Worm (Caenorhabditis elegans): ENCODE measurements around the gene hmit-1.1.

The hmit-1.1 gene

DNA sequence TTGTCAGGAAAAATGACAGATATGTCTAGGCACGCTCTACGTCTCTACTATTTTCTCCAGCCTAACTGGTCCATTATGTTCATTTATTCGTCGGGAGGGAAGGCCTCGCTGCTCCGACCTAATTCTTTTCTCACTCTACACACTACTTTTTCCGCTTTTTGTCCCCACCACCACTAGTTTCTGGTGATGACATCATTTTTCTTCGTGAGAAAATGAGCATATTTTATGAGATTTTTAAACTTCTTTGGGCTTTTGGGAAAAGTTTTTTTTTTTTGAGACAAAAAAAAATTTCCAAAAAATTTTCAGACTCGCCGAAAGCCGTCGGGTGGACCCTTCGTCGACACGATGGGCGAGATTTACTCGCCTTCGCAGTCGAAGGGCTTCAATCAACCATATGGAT lies 24.6 kb upstream of the hmit-1.1 start, which contains the start of gene slo-1:
slo-1 (plus strand) TSS at position 301 of the 400 bp plus-strand sequence.
- TF ChIP-seq zfp-2 (tag; optimal IDR thresholded peaks at IDR 0.05) (no peak), aha-1 (tag) (peak; percentile 37), mxl-3 (GFP tag; optimal IDR thresholded peaks at IDR 0.05) (no peak), daf-12 (tag; optimal IDR thresholded peaks at IDR 0.05) (no peak), Y75B8A.6 (GFP tag; IDR thresholded peaks at IDR 0.05) (no peak), unc-62 (GFP tag; optimal IDR thresholded peaks at IDR 0.05 in 1 of 2) (no peak), unc-62 (tag; optimal IDR thresholded peaks at IDR 0.05) (no peak), zag-1 (tag; optimal IDR thresholded peaks at IDR 0.05) (no peak)

DNA sequence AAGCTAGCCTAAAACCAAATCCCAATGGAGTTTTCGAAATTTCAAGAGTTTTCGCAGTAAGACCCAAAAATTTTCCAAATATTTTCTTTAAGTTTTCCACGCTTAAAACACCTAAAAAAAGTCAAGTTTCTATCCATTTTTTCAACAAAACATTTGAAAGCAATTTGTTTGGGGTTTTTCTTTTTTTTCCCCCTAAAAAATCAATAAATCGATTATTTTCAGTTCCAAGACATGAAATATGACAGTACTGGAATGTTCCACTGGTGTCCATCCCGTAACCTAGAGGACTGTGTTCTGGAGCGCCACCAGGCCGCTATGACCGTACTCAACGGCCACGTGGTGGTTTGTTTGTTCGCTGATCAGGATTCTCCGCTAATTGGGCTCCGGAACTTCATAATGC lies 12.0 kb upstream of the hmit-1.1 start:
- TF ChIP-seq F26F4.8 (GFP tag; conservative IDR thresholded peaks at IDR 0.05) (no peak), ceh-28 (tag; optimal IDR thresholded peaks at IDR 0.05) (peak; percentile 78)

DNA sequence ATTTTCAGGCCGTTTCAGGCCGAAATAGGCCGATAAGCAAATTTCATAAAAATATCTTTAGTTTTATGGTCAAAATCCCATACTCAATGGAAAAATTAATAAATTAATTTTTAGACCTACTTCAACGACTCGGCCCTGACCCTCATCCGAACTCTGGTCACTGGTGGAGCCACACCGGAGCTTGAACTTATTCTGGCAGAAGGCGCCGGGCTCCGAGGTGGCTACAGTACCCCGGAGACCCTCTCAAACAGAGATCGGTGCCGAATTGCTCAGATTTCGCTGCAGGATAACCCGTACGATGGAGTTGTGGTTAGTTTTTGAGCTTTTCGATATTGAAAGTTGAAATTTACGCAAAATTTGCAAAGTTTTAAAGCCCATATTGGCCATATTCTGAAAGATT lies 9.8 kb upstream of the hmit-1.1 start:
- TF ChIP-seq aha-1 (tag) (peak; percentile 71), set-16 (GFP tag; IDR thresholded peaks at IDR 0.05) (peak; percentile 56; the same call in 1 of the 2 replicates), tra-1 (GFP tag; IDR thresholded peaks at IDR 0.05) (no peak)

DNA sequence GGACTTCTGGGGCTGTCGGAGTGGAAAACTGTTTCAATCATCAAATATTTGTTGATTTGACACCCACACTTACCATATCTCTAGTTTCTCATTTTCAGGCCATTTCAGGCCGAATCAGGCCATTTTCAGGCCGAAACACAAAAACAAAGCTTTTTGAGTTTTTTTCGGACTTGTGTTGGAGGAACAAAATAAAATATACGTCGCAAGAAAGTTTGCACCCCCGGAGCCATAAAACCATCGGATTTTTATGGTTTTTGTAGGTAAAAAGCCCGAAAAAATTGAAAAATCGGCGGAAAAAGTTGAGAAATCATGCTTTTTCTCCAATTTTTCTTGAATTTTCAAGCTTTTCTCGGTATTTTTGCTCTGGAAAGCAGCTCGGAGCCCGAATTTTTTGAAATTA lies 8.0 kb upstream of the hmit-1.1 start, which contains the start of gene Y51A2D.1:
Y51A2D.1 (plus strand) TSS at position 301 of the 400 bp plus-strand sequence.
- TF ChIP-seq zfp-3 (GFP tag; conservative IDR thresholded peaks at IDR 0.05), result no peak
- no peak for TF ChIP-seq nhr-25 (tag; optimal IDR thresholded peaks at IDR 0.05; ENCODE audit: borderline replicate concordance, insufficient read depth)
- no peak for TF ChIP-seq pqm-1 (tag; optimal IDR thresholded peaks at IDR 0.05)
- no peak for TF ChIP-seq ceh-20 (GFP tag; IDR thresholded peaks at IDR 0.05)
- no peak for TF ChIP-seq nhr-102 (tag; optimal IDR thresholded peaks at IDR 0.05)
- TF ChIP-seq ceh-62 (tag; optimal IDR thresholded peaks at IDR 0.05), result no peak
- TF ChIP-seq unc-39 (tag; optimal IDR thresholded peaks at IDR 0.05), result no peak
- no peak for TF ChIP-seq dpl-1 (GFP tag; optimal IDR thresholded peaks at IDR 0.05)
- TF ChIP-seq ceh-32 (tag; optimal IDR thresholded peaks at IDR 0.05; ENCODE audit: poor library complexity), result no peak
- no peak for TF ChIP-seq madf-9 (GFP tag; conservative IDR thresholded peaks at IDR 0.05)
- TF ChIP-seq F37D6.2 (tag; optimal IDR thresholded peaks at IDR 0.05), result no peak
- no peak for TF ChIP-seq unc-130 (GFP tag; optimal IDR thresholded peaks at IDR 0.05)
- TF ChIP-seq aly-2 (tag; optimal IDR thresholded peaks at IDR 0.05), result no peak
- TF ChIP-seq nhr-41 (GFP tag; IDR thresholded peaks at IDR 0.05), result no peak
- TF ChIP-seq nhr-111 (GFP tag; optimal IDR thresholded peaks at IDR 0.05), result no peak

DNA sequence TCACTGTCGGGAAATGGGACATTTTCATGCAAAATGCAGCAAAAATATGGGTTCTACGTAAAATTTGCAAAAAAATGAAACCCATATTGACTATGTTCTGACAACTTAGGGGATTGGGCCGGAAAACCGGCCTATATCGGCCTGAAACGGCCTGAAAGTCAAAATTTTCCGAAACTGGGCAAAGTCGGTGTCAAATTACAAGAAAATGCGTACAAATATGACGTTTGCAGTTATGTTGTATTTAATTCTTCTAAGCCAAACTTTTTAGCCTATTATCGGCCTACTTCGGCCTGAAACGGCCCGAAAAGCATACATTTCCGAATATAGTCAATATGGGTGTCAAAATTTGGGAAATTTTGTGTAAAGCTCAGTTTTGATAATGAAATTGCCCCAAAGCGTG lies 4.7 kb upstream of the hmit-1.1 start:
- TF ChIP-seq Y75B8A.6 (GFP tag; IDR thresholded peaks at IDR 0.05) (no peak), hlh-11 (tag; optimal IDR thresholded peaks at IDR 0.05) (no peak), vab-7 (GFP tag; IDR thresholded peaks at IDR 0.05) (no peak), nhr-25 (tag; optimal IDR thresholded peaks at IDR 0.05; ENCODE audit: borderline replicate concordance, insufficient read depth) (no peak), F37D6.2 (tag; optimal IDR thresholded peaks at IDR 0.05) (no peak), snpc-1.2 (GFP tag; IDR thresholded peaks at IDR 0.05) (no peak), ceh-62 (tag; optimal IDR thresholded peaks at IDR 0.05) (no peak), zip-11 (GFP tag; IDR thresholded peaks at IDR 0.05) (no peak), nhr-42 (GFP tag; IDR thresholded peaks at IDR 0.05) (no peak), cey-2 (tag; optimal IDR thresholded peaks at IDR 0.05; ENCODE audit: borderline replicate concordance, insufficient read depth) (no peak), R02D3.7 (tag; optimal IDR thresholded peaks at IDR 0.05) (no peak), nhr-102 (tag; optimal IDR thresholded peaks at IDR 0.05) (no peak), F26F4.8 (GFP tag; conservative IDR thresholded peaks at IDR 0.05) (no peak), php-3 (GFP tag; IDR thresholded peaks at IDR 0.05) (no peak), nhr-6 (tag; optimal IDR thresholded peaks at IDR 0.05) (no peak)
